Fruit fly (Drosophila melanogaster) Kc167 (cell line): Measurements from ENCODE around the gene wit.

Experiments
- Myc ChIP-seq: fragments of >200 bp; optimal IDR thresholded peaks from 2 replicates; lab custom pipeline; 2017; ENCODE audit warnings: missing external identifiers
- h ChIP-seq: fragments of >200 bp; optimal IDR thresholded peaks from 3 replicates; lab custom pipeline; 2018; ENCODE audit warnings: missing external identifiers

- TF ChIP-seq Myc (lab: Kevin White, UChicago) (no peak), h (lab: Kevin White, UChicago) (no peak)
These were observed 53.1 kb downstream of the wit start, which contains the start of gene FoxL1 for dm6 chr3L:4018228-4018928.
